Worm (Caenorhabditis elegans): Measurements from ENCODE around the gene lips-15.

DNA sequence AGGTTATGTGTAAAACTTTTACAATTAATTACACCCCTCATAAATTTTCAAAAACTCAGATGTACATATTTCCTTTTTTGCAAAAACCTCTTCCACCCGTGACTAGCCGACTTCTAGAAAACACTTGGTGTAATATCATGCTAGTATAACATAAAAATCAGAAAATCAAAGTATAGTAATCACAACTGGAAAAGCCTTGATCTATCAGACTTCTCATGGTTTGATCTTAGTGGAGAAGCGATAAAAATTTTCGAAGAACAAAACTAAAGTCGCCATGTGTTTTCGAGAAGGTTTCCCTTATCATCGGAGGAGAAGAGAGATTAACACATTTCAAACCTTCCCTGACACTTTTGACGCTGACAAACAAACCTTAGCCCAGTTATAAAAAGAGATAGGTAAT is 24.4 kb downstream of the lips-15 start, which contains the start of gene nspe-5:
- no peak for TF ChIP-seq ztf-4 (tag; optimal IDR thresholded peaks at IDR 0.05)
- TF ChIP-seq blmp-1 (tag; optimal IDR thresholded peaks at IDR 0.05; ENCODE audit: insufficient read depth) = no peak
